Worm (Caenorhabditis elegans) whole organism, L4/young adult: ENCODE results near the gene F58A3.4.

Experiments
- W03F9.2 ChIP-seq: fragments of 150-350 bp; optimal IDR thresholded peaks from 2 replicates; lab custom pipeline; 2014; ENCODE audit warnings: missing biosample characterization, missing genetic modification characterization
- dao-5 ChIP-seq: sonication (generic microtip); optimal IDR thresholded peaks from 2 replicates; lab custom pipeline; 2016; ENCODE audit warnings: missing genotype, missing genetic modification characterization, moderate library complexity, missing compliant biosample characterization
- him-1 ChIP-seq: sonication (generic microtip); optimal IDR thresholded peaks from 2 replicates; lab custom pipeline; 2016; ENCODE audit warnings: missing genotype, missing genetic modification reagents, missing genetic modification characterization, missing compliant biosample characterization

Gene F58A3.4

DNA sequence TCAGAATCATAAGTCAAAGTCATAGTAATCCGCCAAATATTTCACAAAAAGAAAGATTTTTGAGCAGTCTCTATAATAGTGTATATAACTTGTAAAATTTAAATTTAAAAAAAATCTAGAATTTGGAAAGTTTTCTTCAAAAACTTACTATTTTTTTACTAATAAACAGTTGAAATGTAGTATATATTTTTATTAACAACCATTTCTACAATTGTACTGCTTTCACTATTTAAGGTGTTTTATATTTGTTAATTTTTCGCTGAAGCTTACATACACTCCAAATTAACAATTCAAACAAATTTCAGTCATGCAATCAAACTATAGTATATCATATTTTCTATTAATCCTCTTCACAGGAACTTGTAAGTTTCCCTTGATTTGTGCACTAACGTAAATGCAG, 44.2 kb downstream of the F58A3.4 start, which contains the start of gene lge-1:
TSS of gene lge-1 (plus strand) at position 301 of the 400 bp plus-strand sequence.
- no peak for TF ChIP-seq dao-5
- no peak for TF ChIP-seq W03F9.2 (tag; lab: Kevin White, UChicago)
- TF ChIP-seq him-1 (tag; lab: Kevin White, UChicago), result no peak

DNA sequence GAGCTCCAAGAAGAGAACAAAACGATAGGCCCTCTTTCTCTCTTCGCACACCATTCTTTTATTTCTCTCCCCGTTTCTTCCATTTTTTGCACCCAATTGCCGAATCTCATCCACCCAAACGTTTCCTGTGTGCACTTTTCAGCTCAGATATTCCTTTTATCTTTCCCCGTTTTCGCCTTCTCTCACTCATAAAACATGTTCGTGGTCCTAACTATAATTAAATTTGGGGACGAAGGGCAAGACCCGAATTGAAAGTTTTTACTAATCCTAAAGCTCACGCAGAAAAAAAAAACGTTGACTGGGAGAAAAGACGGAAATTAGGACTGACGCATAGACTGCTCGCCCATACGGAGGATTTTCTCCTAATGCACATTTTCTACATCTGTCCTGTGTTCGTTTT, 45.0 kb downstream of the F58A3.4 start:
- TF ChIP-seq W03F9.2 (tag; lab: Kevin White, UChicago) (no peak), dao-5 (no peak)

DNA sequence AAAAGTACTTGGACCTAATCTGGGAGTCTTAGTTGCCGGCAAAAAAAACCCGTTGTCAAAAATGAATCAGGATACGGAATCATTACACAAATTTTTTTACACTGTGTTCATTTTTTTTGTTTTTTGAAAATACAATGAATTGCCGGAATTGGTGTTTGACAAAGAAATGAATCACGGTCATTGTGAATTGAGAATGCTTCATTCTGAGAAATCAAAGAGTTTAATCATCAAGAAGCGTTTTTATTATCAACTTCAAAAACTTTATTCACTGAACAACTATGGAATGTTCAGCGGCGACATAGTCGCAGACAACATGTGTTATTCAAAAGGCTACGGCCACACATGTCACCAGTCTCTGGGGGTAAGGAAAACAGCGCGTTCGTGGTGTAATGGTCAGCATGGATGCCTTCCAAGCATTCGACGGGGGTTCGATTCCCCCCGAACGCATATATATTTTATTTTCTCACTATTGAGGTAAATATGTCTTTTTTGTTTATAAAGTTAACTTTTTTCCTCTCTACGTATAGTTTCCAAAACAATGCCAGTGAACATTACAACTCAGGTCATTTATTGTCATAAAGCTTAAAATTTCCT, 46.9 kb downstream of the F58A3.4 start, which contains the start of gene nas-10:
TSS of gene nas-10 (minus strand) at position 51 of the 594 bp plus-strand sequence.
- TF ChIP-seq dao-5 (peak; percentile 72), him-1 (tag; lab: Kevin White, UChicago) (peak; percentile 81), W03F9.2 (tag; lab: Kevin White, UChicago) (no peak)

DNA sequence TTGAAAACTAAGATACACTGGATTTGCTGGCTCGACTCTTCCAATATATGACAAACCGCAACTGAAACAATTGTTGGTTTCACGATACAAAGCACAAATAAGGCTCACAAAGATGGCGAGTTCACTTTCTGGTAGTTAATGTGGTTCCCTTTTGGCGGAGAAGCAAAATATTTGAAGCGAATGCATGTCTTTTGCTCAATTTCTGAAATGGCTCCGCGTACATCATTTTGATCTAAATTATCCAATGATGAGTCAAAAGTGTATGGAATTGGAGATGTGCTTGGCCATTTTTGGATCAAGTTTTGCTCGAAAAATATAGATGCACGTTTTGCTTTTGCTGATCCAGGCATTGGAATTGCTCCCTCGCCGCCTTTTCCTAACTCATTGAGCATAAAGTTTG, 48.7 kb downstream of the F58A3.4 start:
- TF ChIP-seq dao-5, result no peak
- TF ChIP-seq him-1 (tag; lab: Kevin White, UChicago), result no peak
- no peak for TF ChIP-seq W03F9.2 (tag; lab: Kevin White, UChicago)
